Worm (Caenorhabditis elegans) whole organism, midembryonic: ENCODE data around the gene skr-21.

ENCODE experiments used
- klf-2 ChIP-seq: fragments of 200-800 bp; sonication (Bioruptor generic); conservative IDR thresholded peaks from 2 replicates; pipeline ENCODE4 v1.3.6; 2022; ENCODE audit warnings: missing genetic modification reagents, missing genetic modification characterization, missing compliant biosample characterization
- med-1 ChIP-seq: sonication (generic microtip); optimal IDR thresholded peaks from 2 replicates; lab custom pipeline; 2017; ENCODE audit warnings: missing genetic modification characterization, mild to moderate bottlenecking, missing compliant biosample characterization, antibody characterized with exemption, missing genetic modification reagents; ENCODE audit not compliant: insufficient read depth
- ref-1 ChIP-seq: fragments of 200-800 bp; sonication (Bioruptor generic); conservative IDR thresholded peaks from 2 replicates; pipeline ENCODE4 v1.3.6; 2022; ENCODE audit warnings: missing genetic modification reagents, missing genetic modification characterization, missing compliant biosample characterization
- ztf-23 ChIP-seq: fragments of 200-800 bp; sonication (Bioruptor generic); IDR thresholded peaks from 2 replicates; pipeline ENCODE4 v1.3.6; 2022; ENCODE audit warnings: missing genetic modification reagents, missing genetic modification characterization, missing compliant biosample characterization
- ztf-29 ChIP-seq: fragments of 200-800 bp; sonication (Bioruptor generic); IDR thresholded peaks from 2 replicates; pipeline ENCODE4 v1.3.6; 2022; ENCODE audit warnings: missing genetic modification reagents, missing genetic modification characterization, missing compliant biosample characterization

- TF ChIP-seq ref-1 (GFP tag; lab: Robert Waterston, UW), result no peak
- TF ChIP-seq ztf-29 (GFP tag; lab: Robert Waterston, UW), result no peak
- no peak for TF ChIP-seq klf-2 (GFP tag; lab: Robert Waterston, UW)
- TF ChIP-seq ztf-23 (GFP tag; lab: Robert Waterston, UW), result no peak
- TF ChIP-seq med-1 (GFP tag; lab: Kevin White, UChicago), result no peak
Measured at ce11 chrX:13274102-13274501, 47.6 kb upstream of the skr-21 start, which contains the start of gene cyp-14A3.
